Fruit fly (Drosophila melanogaster) whole organism, prepupa: ENCODE data around the gene drm.
A peak's percentile ranks its signal among the peaks of the same experiment; 100 is the strongest.

ENCODE experiments used
- Blimp-1 ChIP-seq: fragments of 200-800 bp; sonication (Bioruptor generic); optimal IDR thresholded peaks from 3 replicates; lab custom pipeline; 2017; ENCODE audit warnings: missing biosample characterization, missing genetic modification characterization, mild to moderate bottlenecking, moderate library complexity, missing genetic modification reagents
- CG10669 ChIP-seq: fragments of 200-800 bp; sonication (Bioruptor generic); optimal IDR thresholded peaks from 3 replicates; lab custom pipeline; 2018; ENCODE audit warnings: missing biosample characterization, mild to moderate bottlenecking, missing genetic modification characterization, moderate library complexity
- CG32006 ChIP-seq: fragments of 200-800 bp; sonication (Bioruptor generic); optimal IDR thresholded peaks from 3 replicates; lab custom pipeline; 2017; ENCODE audit warnings: missing biosample characterization, mild to moderate bottlenecking, missing genetic modification characterization
- CG6163 ChIP-seq: fragments of 200-800 bp; sonication (Bioruptor generic); IDR thresholded peaks from 3 replicates; pipeline ENCODE4 v1.3.6; 2022; ENCODE audit warnings: missing biosample characterization, missing genetic modification characterization
- dac ChIP-seq: fragments of 200-800 bp; sonication (Bioruptor generic); optimal IDR thresholded peaks from 2 replicates; lab custom pipeline; 2017; ENCODE audit warnings: missing biosample characterization, mild to moderate bottlenecking, missing genetic modification characterization
- topi ChIP-seq: fragments of 200-800 bp; sonication (Bioruptor generic); optimal IDR thresholded peaks from 3 replicates; lab custom pipeline; 2016; ENCODE audit warnings: missing biosample characterization, missing genetic modification characterization
- vri ChIP-seq: fragments of 200-800 bp; sonication (Bioruptor generic); optimal IDR thresholded peaks from 3 replicates; lab custom pipeline; 2016; ENCODE audit warnings: missing biosample characterization, mild to moderate bottlenecking, missing genetic modification characterization

drm gene

DNA sequence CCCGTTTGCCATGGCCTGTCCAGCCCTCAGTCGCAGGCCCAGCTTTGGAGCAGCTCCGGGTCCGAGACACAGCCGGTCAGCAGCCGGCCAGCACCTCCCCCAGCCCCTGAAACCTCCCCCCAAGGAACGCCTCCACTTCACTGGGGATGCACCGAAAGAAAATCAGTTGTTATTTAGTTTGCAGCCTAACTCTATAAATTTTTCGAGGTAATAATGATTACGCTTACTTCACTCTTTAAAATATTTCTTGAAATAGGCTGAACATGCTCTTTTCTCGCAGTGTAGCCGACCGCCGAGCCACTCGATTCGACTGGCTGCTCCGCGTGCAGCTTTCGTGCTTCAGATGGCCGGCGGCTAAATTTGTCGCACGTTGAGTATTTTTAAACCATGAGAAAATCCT lies 58.1 kb downstream of the drm start (continued):
- TF ChIP-seq dac (no peak), CG32006 (GFP tag; lab: Kevin White, UChicago) (peak; percentile 1), Blimp-1 (no peak), vri (no peak), CG10669 (GFP tag; lab: Kevin White, UChicago) (peak; percentile 22), topi (no peak), CG6163 (GFP tag; lab: Robert Waterston, UW) (peak; percentile 71)
